Fruit fly (Drosophila melanogaster): Measurements from ENCODE around the gene Phs.
A peak's percentile ranks its signal among the peaks of the same experiment; 100 is the strongest.

Gene Phs

DNA sequence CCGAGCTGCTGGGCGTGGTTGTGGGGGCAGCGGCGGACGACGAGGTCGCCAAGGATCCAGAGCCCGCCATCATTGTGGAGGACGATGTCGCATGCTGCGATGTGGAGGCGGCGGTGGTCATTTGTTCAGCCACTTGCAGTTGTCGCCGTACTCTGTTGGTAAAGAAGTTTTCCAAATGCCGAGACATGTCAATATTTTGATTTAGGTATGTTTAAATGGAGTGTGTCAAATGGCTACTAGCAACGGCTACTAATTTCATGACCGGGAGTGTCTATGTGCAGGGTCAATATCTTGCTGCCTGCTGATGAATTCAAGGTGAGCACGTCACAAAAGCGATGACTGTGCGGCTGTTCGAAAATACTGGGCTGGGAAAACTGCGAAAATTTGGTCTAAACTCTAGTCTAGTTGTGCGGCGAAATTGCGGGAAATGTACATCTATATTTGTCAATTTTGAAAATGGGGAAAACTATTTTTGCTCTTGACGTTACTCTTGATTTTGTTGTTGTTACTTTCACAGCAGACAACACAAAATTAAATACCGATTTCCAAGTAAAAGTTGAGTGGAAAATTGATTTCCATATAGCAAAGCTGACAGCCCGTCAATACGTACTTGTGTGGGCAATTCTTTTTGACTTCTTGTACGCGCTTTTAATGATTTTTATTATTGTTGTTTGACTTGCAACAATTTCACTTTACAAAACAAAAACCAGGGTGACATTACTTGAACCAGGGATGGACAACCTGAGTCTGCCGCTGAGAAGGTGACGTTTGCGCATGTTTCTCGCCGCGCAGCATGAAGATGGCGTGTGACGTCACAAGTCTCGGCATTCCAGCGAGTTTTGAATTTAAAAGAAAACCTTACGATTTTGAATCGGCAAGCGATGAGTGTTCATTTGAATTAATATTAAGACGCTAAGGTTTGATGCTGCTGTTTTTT lies 32.0 kb upstream of the Phs start, which contains the start of gene CG7656:
TSS of gene CG7656 (minus strand) at position 731 of the 937 bp plus-strand sequence.
- TF ChIP-seq rn (GFP tag; IDR thresholded peaks at IDR 0.05) = 0 out of 2 replicates have a peak, but pooled peaks have one; percentile 41
- TF ChIP-seq CG8301 (tag; optimal IDR thresholded peaks at IDR 0.05) = no peak
- peak; percentile 25 for TF ChIP-seq CG15710 (tag; optimal IDR thresholded peaks at IDR 0.05)
- TF ChIP-seq CG13204 (GFP tag; optimal IDR thresholded peaks at IDR 0.05) = no peak
- peak; percentile 92 for TF ChIP-seq EcR (GFP tag; optimal IDR thresholded peaks at IDR 0.05)
- TF ChIP-seq D1 (tag; optimal IDR thresholded peaks at IDR 0.05) = no peak
- TF ChIP-seq fd96Ca (GFP tag; IDR thresholded peaks at IDR 0.05) = peak; percentile 53; the same call in 2 of the 3 replicates
- peak; percentile 77 for TF ChIP-seq CG4496 (GFP tag; IDR thresholded peaks at IDR 0.05)
- TF ChIP-seq CG8159 (tag; optimal IDR thresholded peaks at IDR 0.05) = peak; percentile 31
- peak; percentile 29 for TF ChIP-seq Pif1A (GFP tag; optimal IDR thresholded peaks at IDR 0.05)
- peak; percentile 15 for TF ChIP-seq CG34367 (tag; optimal IDR thresholded peaks at IDR 0.05)
- peak; percentile 74 for TF ChIP-seq Ets98B (GFP tag; IDR thresholded peaks at IDR 0.05)
- peak; percentile 10 for TF ChIP-seq gl (tag; optimal IDR thresholded peaks at IDR 0.05)
- no peak for TF ChIP-seq Pif1B (GFP tag; optimal IDR thresholded peaks at IDR 0.05)
- peak; percentile 52 for TF ChIP-seq Snoo (tag; optimal IDR thresholded peaks at IDR 0.05)
- TF ChIP-seq CG9948 (tag; optimal IDR thresholded peaks at IDR 0.05) = no peak
- TF ChIP-seq CG10348 (GFP tag; IDR thresholded peaks at IDR 0.05) = no peak
- peak; percentile 46 for TF ChIP-seq CG32121 (GFP tag; IDR thresholded peaks at IDR 0.05)

DNA sequence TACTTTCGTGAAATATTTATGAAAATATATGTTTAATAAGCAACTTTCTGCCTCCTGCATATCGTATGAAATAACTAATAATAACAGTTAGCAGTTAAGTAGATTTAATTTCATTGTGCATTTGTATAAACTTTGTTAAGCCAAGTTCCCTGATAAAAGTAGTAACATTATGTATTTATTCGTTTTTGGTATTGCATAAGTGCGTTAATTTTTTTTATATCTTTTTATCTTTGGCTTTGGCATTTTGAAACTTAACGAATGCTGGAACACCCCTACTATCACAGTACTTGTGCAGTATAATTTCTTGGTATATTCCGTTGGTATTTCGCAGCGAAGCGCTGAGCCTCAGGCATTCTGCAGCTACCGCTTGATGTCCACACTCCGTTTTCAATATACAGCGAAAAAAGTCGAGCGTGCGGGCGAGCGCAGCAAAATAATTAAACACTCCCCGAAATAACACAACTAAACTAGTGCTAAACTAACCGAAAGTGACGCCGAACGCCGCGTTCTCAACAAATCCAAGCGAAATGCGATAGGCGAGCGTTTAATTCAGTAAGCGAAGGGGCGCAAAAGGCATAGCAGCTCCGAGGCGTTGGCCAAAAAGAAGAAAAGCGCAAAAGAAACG lies 31.1 kb upstream of the Phs start, which contains the start of gene RhoGAP71E:
TSS of gene RhoGAP71E (plus strand) at position 347 of the 625 bp plus-strand sequence.
- TF ChIP-seq Pif1B (GFP tag; optimal IDR thresholded peaks at IDR 0.05) = no peak
- no peak for TF ChIP-seq CG13204 (GFP tag; optimal IDR thresholded peaks at IDR 0.05)
- TF ChIP-seq CG14655 (GFP tag; optimal IDR thresholded peaks at IDR 0.05) = no peak
- TF ChIP-seq Pif1A (GFP tag; optimal IDR thresholded peaks at IDR 0.05) = no peak
- TF ChIP-seq CG12605 (GFP tag; IDR thresholded peaks at IDR 0.05) = 0 out of 2 replicates have a peak, but pooled peaks have one; percentile 36
- TF ChIP-seq Snoo (tag; optimal IDR thresholded peaks at IDR 0.05) = peak; percentile 20
- peak; percentile 2 for TF ChIP-seq CG9948 (tag; optimal IDR thresholded peaks at IDR 0.05)
- TF ChIP-seq CG32121 (GFP tag; IDR thresholded peaks at IDR 0.05) = peak; percentile 32
- peak; percentile 54 for TF ChIP-seq Ets98B (GFP tag; IDR thresholded peaks at IDR 0.05)
- peak; percentile 51; the same call in 1 of the 3 replicates for TF ChIP-seq fd96Ca (GFP tag; IDR thresholded peaks at IDR 0.05)
- TF ChIP-seq CG17806 (tag; optimal IDR thresholded peaks at IDR 0.05) = no peak
- no peak for TF ChIP-seq rn (GFP tag; IDR thresholded peaks at IDR 0.05)
- TF ChIP-seq CG15710 (tag; optimal IDR thresholded peaks at IDR 0.05) = peak; percentile 2
- no peak for TF ChIP-seq D1 (tag; optimal IDR thresholded peaks at IDR 0.05)
- no peak for TF ChIP-seq CG10348 (GFP tag; IDR thresholded peaks at IDR 0.05)
- TF ChIP-seq CG4496 (GFP tag; IDR thresholded peaks at IDR 0.05) = peak; percentile 73
- TF ChIP-seq gl (tag; optimal IDR thresholded peaks at IDR 0.05) = no peak
- peak; percentile 12 for TF ChIP-seq CG34367 (tag; optimal IDR thresholded peaks at IDR 0.05)
- TF ChIP-seq EcR (GFP tag; optimal IDR thresholded peaks at IDR 0.05) = peak; percentile 33
- TF ChIP-seq CG8301 (tag; optimal IDR thresholded peaks at IDR 0.05) = peak; percentile 18
- TF ChIP-seq CG8159 (tag; optimal IDR thresholded peaks at IDR 0.05) = peak; percentile 36

DNA sequence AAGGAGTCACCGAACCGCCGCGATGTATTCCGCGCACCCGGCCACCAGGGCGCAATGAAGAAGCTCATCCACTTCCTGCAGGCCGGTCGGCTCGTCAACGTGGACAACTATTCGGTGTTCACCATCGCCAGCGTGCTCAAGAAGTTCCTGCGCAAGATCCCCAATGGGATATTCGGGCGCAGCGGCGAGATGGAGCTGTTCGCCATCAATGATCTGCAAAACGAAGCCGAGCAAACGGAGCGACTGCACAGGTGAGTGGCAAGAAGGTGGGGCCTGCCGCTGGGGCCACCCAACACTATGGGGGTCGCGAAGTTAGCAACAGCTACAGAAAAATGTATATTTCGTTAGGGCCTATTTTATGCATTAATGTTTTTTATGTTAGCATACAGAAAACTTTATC lies 30.0 kb upstream of the Phs start:
- TF ChIP-seq CG9948 (tag; optimal IDR thresholded peaks at IDR 0.05) (no peak), Snoo (tag; optimal IDR thresholded peaks at IDR 0.05) (no peak), CG14655 (GFP tag; optimal IDR thresholded peaks at IDR 0.05) (peak; percentile 7), CG32121 (GFP tag; IDR thresholded peaks at IDR 0.05) (0 out of 2 replicates have a peak, but pooled peaks have one; percentile 31), Ets98B (GFP tag; IDR thresholded peaks at IDR 0.05) (peak; percentile 39), CG4496 (GFP tag; IDR thresholded peaks at IDR 0.05) (peak; percentile 60; the same call in 2 of the 3 replicates)

DNA sequence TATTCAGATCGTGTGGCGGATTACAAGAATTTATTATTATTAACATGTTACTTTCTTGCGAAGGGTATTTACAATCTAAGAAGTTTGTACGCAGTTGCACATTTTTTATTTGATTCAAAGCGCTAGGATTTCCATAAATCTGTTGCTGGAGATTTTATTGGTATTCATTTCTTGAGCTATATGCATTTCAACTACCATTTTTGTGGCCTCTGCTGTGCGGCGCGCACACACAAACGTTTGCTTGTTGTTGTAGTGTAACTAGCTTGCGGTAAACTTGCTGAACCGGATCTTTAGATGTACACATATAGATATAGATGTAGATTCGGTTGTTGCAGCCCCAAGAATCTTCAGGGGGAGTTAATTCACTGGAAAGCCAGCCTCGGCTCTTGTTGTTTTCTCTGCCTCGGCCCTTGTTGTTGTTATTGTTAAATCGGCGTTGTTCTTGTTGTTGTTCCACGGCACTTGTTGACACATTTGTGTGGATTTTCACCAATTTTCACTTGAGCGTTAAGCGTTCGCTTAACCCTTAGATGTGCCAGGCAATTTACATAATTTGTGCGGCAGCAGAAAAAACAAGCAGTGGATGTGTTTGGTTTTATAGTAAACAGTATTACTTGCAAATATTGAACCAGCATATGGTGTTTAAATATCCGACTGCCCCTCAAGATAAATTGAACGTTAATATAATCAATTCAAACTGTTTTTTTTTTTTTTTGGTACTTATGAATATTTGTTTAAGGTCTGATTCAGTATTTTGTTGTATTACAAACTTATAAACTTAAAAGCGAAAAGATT lies 28.7 kb upstream of the Phs start:
- peak; percentile 6 for TF ChIP-seq Pif1A (GFP tag; optimal IDR thresholded peaks at IDR 0.05)
- TF ChIP-seq gl (tag; optimal IDR thresholded peaks at IDR 0.05) = no peak
- TF ChIP-seq CG8159 (tag; optimal IDR thresholded peaks at IDR 0.05) = no peak
- no peak for TF ChIP-seq rn (GFP tag; IDR thresholded peaks at IDR 0.05)
- no peak for TF ChIP-seq CG9948 (tag; optimal IDR thresholded peaks at IDR 0.05)
- TF ChIP-seq EcR (GFP tag; optimal IDR thresholded peaks at IDR 0.05) = peak; percentile 28
- TF ChIP-seq D1 (tag; optimal IDR thresholded peaks at IDR 0.05) = no peak

Data from whole organism, pupa.